Fruit fly (Drosophila melanogaster) whole organism, prepupa: Measurements from ENCODE around the gene MetRS-m.

Source experiments
- Blimp-1 ChIP-seq: fragments of 200-800 bp; sonication (Bioruptor generic); optimal IDR thresholded peaks from 3 replicates; lab custom pipeline; 2017; ENCODE audit warnings: missing biosample characterization, missing genetic modification characterization, mild to moderate bottlenecking, moderate library complexity, missing genetic modification reagents
- CG10669 ChIP-seq: fragments of 200-800 bp; sonication (Bioruptor generic); optimal IDR thresholded peaks from 3 replicates; lab custom pipeline; 2018; ENCODE audit warnings: missing biosample characterization, mild to moderate bottlenecking, missing genetic modification characterization, moderate library complexity
- CG11294 ChIP-seq: fragments of 200-800 bp; sonication (Bioruptor generic); IDR thresholded peaks from 2 replicates; pipeline ENCODE4 v1.3.6; 2022; ENCODE audit warnings: missing biosample characterization, missing genetic modification characterization
- CG11762 ChIP-seq: fragments of 200-800 bp; sonication (Bioruptor generic); optimal IDR thresholded peaks from 3 replicates; lab custom pipeline; 2016; ENCODE audit warnings: missing biosample characterization, missing genetic modification characterization; ENCODE audit not compliant: insufficient read depth
- CG15336 ChIP-seq: fragments of 200-800 bp; sonication (Bioruptor generic); IDR thresholded peaks from 2 replicates; pipeline ENCODE4 v1.3.6; 2022; ENCODE audit warnings: missing biosample characterization, missing genetic modification characterization
- CG1621 ChIP-seq: fragments of 200-800 bp; sonication (Bioruptor generic); optimal IDR thresholded peaks from 3 replicates; lab custom pipeline; 2018; ENCODE audit warnings: missing biosample characterization, mild to moderate bottlenecking, missing genetic modification characterization
- CG16779 ChIP-seq: fragments of 200-800 bp; sonication (Bioruptor generic); optimal IDR thresholded peaks from 3 replicates; lab custom pipeline; 2017; ENCODE audit warnings: missing biosample characterization, mild to moderate bottlenecking, missing genetic modification characterization
- CG3032 ChIP-seq: fragments of 200-800 bp; optimal IDR thresholded peaks from 2 replicates; lab custom pipeline; 2019; ENCODE audit warnings: missing biosample characterization, mild to moderate bottlenecking, missing genetic modification characterization, moderate library complexity
- CG31627 ChIP-seq: fragments of 200-800 bp; sonication (Bioruptor generic); optimal IDR thresholded peaks from 3 replicates; lab custom pipeline; 2016; ENCODE audit warnings: missing biosample characterization, missing genetic modification characterization
- CG34406 ChIP-seq: fragments of 200-800 bp; sonication (Bioruptor generic); optimal IDR thresholded peaks from 3 replicates; lab custom pipeline; 2016; ENCODE audit warnings: missing biosample characterization, missing genetic modification characterization
- CG4318 ChIP-seq: fragments of 200-800 bp; sonication (Bioruptor generic); optimal IDR thresholded peaks from 3 replicates; lab custom pipeline; 2017; ENCODE audit warnings: missing biosample characterization, mild to moderate bottlenecking, missing genetic modification characterization
- CG6163 ChIP-seq: fragments of 200-800 bp; sonication (Bioruptor generic); IDR thresholded peaks from 3 replicates; pipeline ENCODE4 v1.3.6; 2022; ENCODE audit warnings: missing biosample characterization, missing genetic modification characterization
- CG6276 ChIP-seq: fragments of 200-800 bp; sonication (Bioruptor generic); optimal IDR thresholded peaks from 2 replicates; lab custom pipeline; 2017; ENCODE audit warnings: missing biosample characterization, mild to moderate bottlenecking, missing genetic modification characterization
- CG6792 ChIP-seq: fragments of 200-800 bp; sonication (Bioruptor generic); optimal IDR thresholded peaks from 3 replicates; lab custom pipeline; 2016; ENCODE audit warnings: missing biosample characterization, missing genetic modification characterization
- CG6808 ChIP-seq: fragments of 200-800 bp; sonication (Bioruptor generic); optimal IDR thresholded peaks from 3 replicates; lab custom pipeline; 2017; ENCODE audit warnings: missing biosample characterization, missing genetic modification characterization, mild to moderate bottlenecking, moderate library complexity, missing genetic modification reagents
- CG8319 ChIP-seq: fragments of 200-800 bp; sonication (Bioruptor generic); optimal IDR thresholded peaks from 3 replicates; lab custom pipeline; 2016; ENCODE audit warnings: missing biosample characterization, missing genetic modification characterization
- CG8632 ChIP-seq: fragments of 200-800 bp; sonication (Bioruptor generic); optimal IDR thresholded peaks from 3 replicates; lab custom pipeline; 2016; ENCODE audit warnings: missing biosample characterization, missing genetic modification characterization
- CG9139 ChIP-seq: fragments of 200-800 bp; sonication (Bioruptor generic); optimal IDR thresholded peaks from 3 replicates; lab custom pipeline; 2017; ENCODE audit warnings: missing biosample characterization, mild to moderate bottlenecking, missing genetic modification characterization
- Eip75B ChIP-seq: fragments of 200-800 bp; sonication (Bioruptor generic); optimal IDR thresholded peaks from 3 replicates; lab custom pipeline; 2016; ENCODE audit warnings: missing biosample characterization, missing genetic modification characterization
- Eip78C ChIP-seq: fragments of 200-800 bp; sonication (Bioruptor generic); peaks from one replicate; lab custom pipeline; 2016; ENCODE audit warnings: missing biosample characterization, missing genetic modification characterization
- Eip93F ChIP-seq: fragments of 200-800 bp; sonication (Bioruptor generic); optimal IDR thresholded peaks from 2 replicates; lab custom pipeline; 2016; ENCODE audit warnings: missing biosample characterization, mild to moderate bottlenecking, missing genetic modification characterization
- Ets21C ChIP-seq: fragments of 200-800 bp; sonication (Bioruptor generic); optimal IDR thresholded peaks from 3 replicates; lab custom pipeline; 2016; ENCODE audit warnings: missing biosample characterization, missing genetic modification characterization
- Ets96B ChIP-seq: fragments of 200-800 bp; optimal IDR thresholded peaks from 2 replicates; lab custom pipeline; 2019; ENCODE audit warnings: missing biosample characterization, mild to moderate bottlenecking, missing genetic modification characterization, moderate library complexity
- Gug ChIP-seq: fragments of 200-800 bp; sonication (Bioruptor generic); IDR thresholded peaks from 2 replicates; pipeline ENCODE4 v1.3.6; 2022; ENCODE audit warnings: missing biosample characterization, missing genetic modification characterization
- Hr38 ChIP-seq: sonication (Bioruptor generic); optimal IDR thresholded peaks from 2 replicates; lab custom pipeline; 2016; ENCODE audit warnings: missing biosample characterization, missing genetic modification characterization
- Hr39 ChIP-seq: fragments of 200-800 bp; sonication (Bioruptor generic); optimal IDR thresholded peaks from 2 replicates; lab custom pipeline; 2016; ENCODE audit warnings: missing biosample characterization, missing genetic modification characterization
- Hr4 ChIP-seq: fragments of 200-800 bp; sonication (Bioruptor generic); optimal IDR thresholded peaks from 3 replicates; lab custom pipeline; 2016; ENCODE audit warnings: missing biosample characterization, missing genetic modification characterization
- Lpt ChIP-seq: fragments of 200-800 bp; sonication (Bioruptor generic); optimal IDR thresholded peaks from 3 replicates; lab custom pipeline; 2016; ENCODE audit warnings: missing biosample characterization, missing genetic modification characterization
- Met ChIP-seq: fragments of 200-800 bp; sonication (Bioruptor generic); optimal IDR thresholded peaks from 3 replicates; lab custom pipeline; 2016; ENCODE audit warnings: missing biosample characterization, missing genetic modification characterization
- Sox102F ChIP-seq: fragments of 200-800 bp; sonication (Bioruptor generic); optimal IDR thresholded peaks from 2 replicates; lab custom pipeline; 2016; ENCODE audit warnings: missing biosample characterization, mild to moderate bottlenecking, missing genetic modification characterization
- Sox14 ChIP-seq: fragments of 200-800 bp; sonication (Bioruptor generic); optimal IDR thresholded peaks from 3 replicates; lab custom pipeline; 2016; ENCODE audit warnings: missing biosample characterization, missing genetic modification characterization
- Sox15 ChIP-seq: fragments of 200-800 bp; sonication (Bioruptor generic); optimal IDR thresholded peaks from 3 replicates; lab custom pipeline; 2016; ENCODE audit warnings: missing biosample characterization, missing genetic modification characterization
- acj6 ChIP-seq: fragments of 200-800 bp; sonication (Bioruptor generic); optimal IDR thresholded peaks from 3 replicates; lab custom pipeline; 2016; ENCODE audit warnings: missing biosample characterization, missing genetic modification characterization
- cyc ChIP-seq: fragments of 200-800 bp; sonication (Bioruptor generic); optimal IDR thresholded peaks from 3 replicates; lab custom pipeline; 2016; ENCODE audit warnings: missing biosample characterization, missing genetic modification characterization
- dac ChIP-seq: fragments of 200-800 bp; sonication (Bioruptor generic); optimal IDR thresholded peaks from 2 replicates; lab custom pipeline; 2017; ENCODE audit warnings: missing biosample characterization, mild to moderate bottlenecking, missing genetic modification characterization
- eg ChIP-seq: fragments of 200-800 bp; sonication (Bioruptor generic); IDR thresholded peaks from 3 replicates; pipeline ENCODE4 v1.3.6; 2022; ENCODE audit warnings: missing biosample characterization, missing genetic modification characterization
- esn ChIP-seq: fragments of 200-800 bp; sonication (Bioruptor generic); optimal IDR thresholded peaks from 2 replicates; lab custom pipeline; 2016; ENCODE audit warnings: missing biosample characterization, mild to moderate bottlenecking, missing genetic modification characterization, moderate library complexity
- fd59A ChIP-seq: fragments of 200-800 bp; sonication (Bioruptor generic); optimal IDR thresholded peaks from 2 replicates; lab custom pipeline; 2017; ENCODE audit warnings: missing biosample characterization, mild to moderate bottlenecking, missing genetic modification characterization, missing genetic modification reagents
- lz ChIP-seq: fragments of 200-800 bp; sonication (Bioruptor generic); optimal IDR thresholded peaks from 3 replicates; lab custom pipeline; 2016; ENCODE audit warnings: missing biosample characterization, missing genetic modification characterization
- net ChIP-seq: fragments of 200-800 bp; sonication (Bioruptor generic); optimal IDR thresholded peaks from 3 replicates; lab custom pipeline; 2016; ENCODE audit warnings: missing biosample characterization, missing genetic modification characterization
- pdm3 ChIP-seq: fragments of 200-800 bp; sonication (Bioruptor generic); optimal IDR thresholded peaks from 3 replicates; lab custom pipeline; 2016; ENCODE audit warnings: missing biosample characterization, missing genetic modification characterization
- salr ChIP-seq, 2 experiments: fragments of 200-800 bp; sonication (Bioruptor generic); optimal IDR thresholded peaks; 3 replicates each; lab custom pipeline; 2016 to 2018; ENCODE audit warnings: missing biosample characterization in 2 of 2, missing genetic modification characterization in 2 of 2, mild to moderate bottlenecking in 1 of 2
- spab ChIP-seq: fragments of 200-800 bp; sonication (Bioruptor generic); optimal IDR thresholded peaks from 2 replicates; lab custom pipeline; 2017; ENCODE audit warnings: missing biosample characterization, mild to moderate bottlenecking, missing genetic modification characterization, missing genetic modification reagents
- ss ChIP-seq, 2 experiments: fragments of 200-800 bp; sonication (Bioruptor generic); optimal IDR thresholded peaks; 2 replicates in 1 of 2; 3 replicates in 1 of 2; lab custom pipeline; 2017 to 2018; ENCODE audit warnings: mild to moderate bottlenecking in 2 of 2, missing biosample characterization in 2 of 2, missing genetic modification characterization in 2 of 2, moderate library complexity in 1 of 2
- svp ChIP-seq: fragments of 200-800 bp; sonication (Bioruptor generic); peaks from one replicate; lab custom pipeline; 2016; ENCODE audit warnings: missing biosample characterization, missing genetic modification characterization
- topi ChIP-seq: fragments of 200-800 bp; sonication (Bioruptor generic); optimal IDR thresholded peaks from 3 replicates; lab custom pipeline; 2016; ENCODE audit warnings: missing biosample characterization, missing genetic modification characterization
- vri ChIP-seq: fragments of 200-800 bp; sonication (Bioruptor generic); optimal IDR thresholded peaks from 3 replicates; lab custom pipeline; 2016; ENCODE audit warnings: missing biosample characterization, mild to moderate bottlenecking, missing genetic modification characterization

MetRS-m gene

dm6 chr3R:14292307-14292711, 32.5 kb upstream of the MetRS-m start (continued):
- TF ChIP-seq net (peak; percentile 49), Ets96B (tag; lab: Kevin White, UChicago) (peak; percentile 24), pdm3 (GFP tag; lab: Kevin White, UChicago) (peak; percentile 45), Gug (GFP tag; lab: Robert Waterston, UW) (peak; percentile 22; the same call in 1 of the 2 replicates), ss (GFP tag; optimal IDR thresholded peaks at IDR 0.05; lab: Kevin White, UChicago) (no peak), dac (GFP tag; lab: Kevin White, UChicago) (peak; percentile 35), CG11294 (no peak), Sox15 (GFP tag; lab: Kevin White, UChicago) (peak; percentile 24), topi (GFP tag; lab: Kevin White, UChicago) (peak; percentile 58), Blimp-1 (no peak), cyc (peak; percentile 24), CG34406 (peak; percentile 50), CG15336 (peak; percentile 41), Sox102F (GFP tag; lab: Kevin White, UChicago) (peak; percentile 12), CG3032 (tag; lab: Kevin White, UChicago) (peak; percentile 53), CG6792 (GFP tag; lab: Kevin White, UChicago) (peak; percentile 34), CG9139 (no peak), Ets21C (GFP tag; lab: Kevin White, UChicago) (peak; percentile 11), Lpt (GFP tag; lab: Kevin White, UChicago) (peak; percentile 67), Sox14 (GFP tag; lab: Kevin White, UChicago) (peak; percentile 49), CG16779 (tag; lab: Kevin White, UChicago) (no peak), acj6 (GFP tag; lab: Kevin White, UChicago) (peak; percentile 50), CG1621 (tag; lab: Kevin White, UChicago) (no peak), Hr39 (GFP tag; lab: Kevin White, UChicago) (peak; percentile 45), eg (GFP tag; lab: Robert Waterston, UW) (0 out of 3 replicates have a peak, but pooled peaks have one; percentile 35), CG11762 (peak; percentile 56), spab (GFP tag; lab: Kevin White, UChicago) (peak; percentile 74), Met (peak; percentile 58), CG4318 (GFP tag; lab: Kevin White, UChicago) (peak; percentile 67), Eip78C (peak; percentile 91)

dm6 chr3R:14291431-14291830, 31.6 kb upstream of the MetRS-m start:
- TF ChIP-seq CG3032 (tag; lab: Kevin White, UChicago) (peak; percentile 87), CG6163 (peak; percentile 79; the same call in 2 of the 3 replicates), svp (peak; percentile 95), salr (GFP tag; optimal IDR thresholded peaks at IDR 0.05; lab: Kevin White, UChicago) (peak; percentile 78 to 80), fd59A (GFP tag; lab: Kevin White, UChicago) (peak; percentile 81), Eip93F (GFP tag; lab: Kevin White, UChicago) (peak; percentile 41), CG1621 (tag; lab: Kevin White, UChicago) (peak; percentile 76), esn (peak; percentile 89), CG8632 (GFP tag; lab: Kevin White, UChicago) (peak; percentile 75), Sox102F (GFP tag; lab: Kevin White, UChicago) (peak; percentile 84), lz (peak; percentile 77), Lpt (GFP tag; lab: Kevin White, UChicago) (peak; percentile 72), net (peak; percentile 82), vri (GFP tag; lab: Kevin White, UChicago) (peak; percentile 80), eg (GFP tag; lab: Robert Waterston, UW) (peak; percentile 87), CG15336 (peak; percentile 93), CG11762 (peak; percentile 73), CG6808 (GFP tag; lab: Kevin White, UChicago) (peak; percentile 90), Hr38 (GFP tag; lab: Kevin White, UChicago) (no peak), CG6276 (peak; percentile 89), Hr39 (GFP tag; lab: Kevin White, UChicago) (peak; percentile 65), Ets96B (tag; lab: Kevin White, UChicago) (peak; percentile 89), Sox14 (GFP tag; lab: Kevin White, UChicago) (peak; percentile 78), pdm3 (GFP tag; lab: Kevin White, UChicago) (peak; percentile 74), Blimp-1 (peak; percentile 66), CG8319 (peak; percentile 51), CG16779 (tag; lab: Kevin White, UChicago) (peak; percentile 77), Hr4 (GFP tag; lab: Kevin White, UChicago) (peak; percentile 82), Sox15 (GFP tag; lab: Kevin White, UChicago) (peak; percentile 48), Met (peak; percentile 88), CG31627 (GFP tag; lab: Kevin White, UChicago) (peak; percentile 69), CG6792 (GFP tag; lab: Kevin White, UChicago) (peak; percentile 77), Ets21C (GFP tag; lab: Kevin White, UChicago) (peak; percentile 60), Eip75B (peak; percentile 79), CG10669 (GFP tag; lab: Kevin White, UChicago) (peak; percentile 83)
